Fruit fly (Drosophila melanogaster): ENCODE data around the gene Abp1.

Abp1 gene

dm6 chr3L:13450177-13450793 lies 35.8 kb downstream of the Abp1 start, which contains the start of the genes JMJD7 and CG10738 (continued):
- TF ChIP-seq NC2α (GFP tag; optimal IDR thresholded peaks at IDR 0.05) (no peak), CG31388 (GFP tag; optimal IDR thresholded peaks at IDR 0.05) (peak; percentile 36), otp (GFP tag; IDR thresholded peaks at IDR 0.05) (peak; percentile 69; the same call in 1 of the 3 replicates), dati (GFP tag; IDR thresholded peaks at IDR 0.05) (peak; percentile 66; the same call in 1 of the 2 replicates), vvl (GFP tag; IDR thresholded peaks at IDR 0.05) (peak; percentile 88), bsh (GFP tag; optimal IDR thresholded peaks at IDR 0.05) (peak in 1 of 2 experiments; percentile 13), bowl (GFP tag; IDR thresholded peaks at IDR 0.05) (peak; percentile 15; the same call in 1 of the 2 replicates), CG6854 (GFP tag; optimal IDR thresholded peaks at IDR 0.05) (no peak), CG33557 (GFP tag; optimal IDR thresholded peaks at IDR 0.05) (no peak), CG13424 (tag; optimal IDR thresholded peaks at IDR 0.05) (peak; percentile 19), CG4730 (GFP tag; IDR thresholded peaks at IDR 0.05) (peak; percentile 52; the same call in 1 of the 2 replicates), Dek (tag; optimal IDR thresholded peaks at IDR 0.05) (no peak), h (optimal IDR thresholded peaks at IDR 0.05) (no peak), lmd (GFP tag; IDR thresholded peaks at IDR 0.05) (peak; percentile 73), CG17829 (tag; optimal IDR thresholded peaks at IDR 0.05) (peak; percentile 40), ci (GFP tag; IDR thresholded peaks at IDR 0.05) (peak; percentile 83), CG10959 (GFP tag; IDR thresholded peaks at IDR 0.05) (no peak; the same call in 1 of the 2 replicates), twi (tag; optimal IDR thresholded peaks at IDR 0.05) (no peak), CG13123 (GFP tag; optimal IDR thresholded peaks at IDR 0.05) (no peak), danr (GFP tag; IDR thresholded peaks at IDR 0.05) (0 out of 2 replicates have a peak, but pooled peaks have one; percentile 30), scrt (GFP tag; optimal IDR thresholded peaks at IDR 0.05) (no peak), pzg (GFP tag; optimal IDR thresholded peaks at IDR 0.05) (peak; percentile 64), CG1792 (GFP tag; optimal IDR thresholded peaks at IDR 0.05) (no peak), hth (optimal IDR thresholded peaks at IDR 0.05) (no peak), tap (tag; optimal IDR thresholded peaks at IDR 0.05) (peak; percentile 68), pan (optimal IDR thresholded peaks at IDR 0.05) (no peak), pan (GFP tag; optimal IDR thresholded peaks at IDR 0.05 in 1 of 2, IDR thresholded peaks at IDR 0.05 in 1 of 2) (peak in 1 of 2 experiments; percentile 78), CG13775 (GFP tag; optimal IDR thresholded peaks at IDR 0.05) (peak; percentile 28), Meics (GFP tag; optimal IDR thresholded peaks at IDR 0.05) (peak; percentile 72), CG6175 (GFP tag; IDR thresholded peaks at IDR 0.05) (no peak), stc (GFP tag; IDR thresholded peaks at IDR 0.05) (peak; percentile 41), trh (GFP tag; optimal IDR thresholded peaks at IDR 0.05) (no peak), ase (GFP tag; IDR thresholded peaks at IDR 0.05) (peak; percentile 69; the same call in 2 of the 3 replicates), unc-4 (GFP tag; IDR thresholded peaks at IDR 0.05; ENCODE audit: partially characterized antibody) (no peak), prd (optimal IDR thresholded peaks at IDR 0.05) (no peak), prd (GFP tag; IDR thresholded peaks at IDR 0.05) (peak; percentile 64), cwo (GFP tag; optimal IDR thresholded peaks at IDR 0.05) (peak; percentile 21), CG31441 (GFP tag; IDR thresholded peaks at IDR 0.05) (peak; percentile 51; the same call in 1 of the 2 replicates), Ada2b (GFP tag; IDR thresholded peaks at IDR 0.05) (peak; percentile 84), CG15269 (tag; optimal IDR thresholded peaks at IDR 0.05) (no peak), Hmx (GFP tag; optimal IDR thresholded peaks at IDR 0.05) (no peak), Vsx1 (GFP tag; optimal IDR thresholded peaks at IDR 0.05) (no peak), CG2202 (tag; optimal IDR thresholded peaks at IDR 0.05) (no peak), CG7556 (GFP tag; optimal IDR thresholded peaks at IDR 0.05) (no peak), CG2889 (GFP tag; IDR thresholded peaks at IDR 0.05) (peak; percentile 42; the same call in 1 of the 3 replicates), HmgZ (tag; optimal IDR thresholded peaks at IDR 0.05) (peak; percentile 8), CG30020 (tag; optimal IDR thresholded peaks at IDR 0.05) (peak; percentile 58), abd-A (tag; optimal IDR thresholded peaks at IDR 0.05) (no peak), ftz-f1 (GFP tag; optimal IDR thresholded peaks at IDR 0.05) (peak; percentile 56), ind (GFP tag; optimal IDR thresholded peaks at IDR 0.05) (peak; percentile 68), cg (GFP tag; optimal IDR thresholded peaks at IDR 0.05) (no peak)

Measured in whole organism, embryonic.